Fruit fly (Drosophila melanogaster): ENCODE results near the gene RpS19b.

DNA sequence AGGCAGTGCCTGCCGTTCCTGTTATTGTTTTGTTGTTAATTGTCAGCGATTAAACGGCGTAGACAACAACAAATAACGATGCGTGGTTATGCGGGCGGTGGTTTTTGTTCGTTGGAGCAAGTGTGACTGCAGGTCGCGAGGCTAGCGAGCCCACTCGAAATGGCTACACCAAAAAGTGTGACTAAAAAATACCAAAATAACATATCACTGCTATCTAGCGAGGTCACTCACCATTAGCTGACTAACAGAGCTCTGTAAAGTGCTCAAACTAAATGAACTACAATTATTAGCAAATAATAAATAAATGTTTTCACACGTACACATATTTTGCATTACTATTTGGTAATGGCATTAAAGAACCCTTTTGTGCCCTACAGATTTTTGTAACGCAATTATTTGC, 43.4 kb downstream of the RpS19b start, which contains the start of gene Pli:
- TF ChIP-seq rgr (GFP tag; optimal IDR thresholded peaks at IDR 0.05) (peak; percentile 32), fru (GFP tag; optimal IDR thresholded peaks at IDR 0.05) (peak; percentile 58)

Measured in whole organism, wandering third instar larva.